Fruit fly (Drosophila melanogaster) whole organism, embryonic: ENCODE data around the gene Irbp.

Experiments used
- CG10366 ChIP-seq: fragments of 200-800 bp; sonication (Bioruptor generic); IDR thresholded peaks from 2 replicates; pipeline ENCODE4 v1.3.6; 2022; ENCODE audit warnings: missing biosample characterization, missing genetic modification characterization
- CG11093 ChIP-seq: fragments of 200-800 bp; sonication (Bioruptor generic); IDR thresholded peaks from 3 replicates; pipeline ENCODE4 v1.3.6; 2022; ENCODE audit warnings: missing biosample characterization, missing genetic modification characterization
- CG11504 ChIP-seq: fragments of 200-800 bp; sonication (Bioruptor generic); optimal IDR thresholded peaks from 3 replicates; lab custom pipeline; 2019; ENCODE audit warnings: missing biosample characterization, mild to moderate bottlenecking, missing genetic modification characterization, moderate library complexity
- CG11723 ChIP-seq: fragments of 200-800 bp; sonication (Bioruptor generic); optimal IDR thresholded peaks from 2 replicates; lab custom pipeline; 2017; ENCODE audit warnings: missing biosample characterization, mild to moderate bottlenecking, missing genetic modification characterization
- CG17186 ChIP-seq: fragments of 200-800 bp; sonication (Bioruptor generic); optimal IDR thresholded peaks from 3 replicates; lab custom pipeline; 2017; ENCODE audit warnings: missing biosample characterization, missing genetic modification reagents, missing genetic modification characterization
- CG17385 ChIP-seq: fragments of 200-800 bp; sonication (Bioruptor generic); optimal IDR thresholded peaks from 3 replicates; lab custom pipeline; 2018; ENCODE audit warnings: missing biosample characterization, mild to moderate bottlenecking, missing genetic modification characterization
- CG17829 ChIP-seq: fragments of 200-800 bp; optimal IDR thresholded peaks from 2 replicates; lab custom pipeline; 2019; ENCODE audit warnings: missing biosample characterization, mild to moderate bottlenecking, missing genetic modification characterization, moderate library complexity
- CG17912 ChIP-seq: fragments of 200-800 bp; sonication (Bioruptor generic); optimal IDR thresholded peaks from 2 replicates; lab custom pipeline; 2018; ENCODE audit warnings: missing biosample characterization, mild to moderate bottlenecking, missing genetic modification characterization
- CG2129 ChIP-seq: fragments of 200-800 bp; sonication (Bioruptor generic); IDR thresholded peaks from 2 replicates; pipeline ENCODE4 v1.3.6; 2022; ENCODE audit warnings: missing biosample characterization, missing genetic modification characterization; ENCODE audit not compliant: partially characterized antibody
- CG34376 ChIP-seq: fragments of 200-800 bp; sonication (Bioruptor generic); optimal IDR thresholded peaks from 2 replicates; lab custom pipeline; 2018; ENCODE audit warnings: missing biosample characterization, mild to moderate bottlenecking, missing genetic modification characterization
- CG42726 ChIP-seq: fragments of 200-800 bp; sonication (Bioruptor generic); IDR thresholded peaks from 2 replicates; pipeline ENCODE4 v1.3.6; 2022; ENCODE audit warnings: missing biosample characterization, missing genetic modification characterization; ENCODE audit not compliant: partially characterized antibody
- CG4854 ChIP-seq: fragments of 200-800 bp; sonication (Bioruptor generic); optimal IDR thresholded peaks from 2 replicates; lab custom pipeline; 2016; ENCODE audit warnings: missing biosample characterization, missing genetic modification characterization, inconsistent platforms
- CG6791 ChIP-seq: fragments of 200-800 bp; sonication (Bioruptor generic); IDR thresholded peaks from 3 replicates; pipeline ENCODE4 v1.3.6; 2022; ENCODE audit warnings: missing biosample characterization, missing genetic modification characterization; ENCODE audit not compliant: partially characterized antibody
- CG6854 ChIP-seq: fragments of 200-800 bp; sonication (Bioruptor generic); optimal IDR thresholded peaks from 3 replicates; lab custom pipeline; 2017; ENCODE audit warnings: missing biosample characterization, mild to moderate bottlenecking, missing genetic modification characterization
- CG8281 ChIP-seq: fragments of 200-800 bp; sonication (Bioruptor generic); optimal IDR thresholded peaks from 2 replicates; lab custom pipeline; 2018; ENCODE audit warnings: missing biosample characterization, mild to moderate bottlenecking, missing genetic modification characterization, moderate library complexity
- CG9727 ChIP-seq: fragments of 200-800 bp; sonication (Bioruptor generic); optimal IDR thresholded peaks from 3 replicates; lab custom pipeline; 2017; ENCODE audit warnings: missing biosample characterization, mild to moderate bottlenecking, missing genetic modification characterization
- Dbx ChIP-seq: fragments of 200-800 bp; sonication (Bioruptor generic); IDR thresholded peaks from 3 replicates; pipeline ENCODE4 v1.3.6; 2022; ENCODE audit warnings: missing biosample characterization, missing genetic modification characterization
- Dfd ChIP-seq, 2 experiments: fragments of >200 bp; optimal IDR thresholded peaks; 2 replicates each; lab custom pipeline; 2017; ENCODE audit warnings: missing biosample characterization in 2 of 2, missing genetic modification characterization in 2 of 2
- Fer3 ChIP-seq: fragments of 200-800 bp; sonication (Bioruptor generic); optimal IDR thresholded peaks from 2 replicates; lab custom pipeline; 2018; ENCODE audit warnings: missing biosample characterization, mild to moderate bottlenecking, missing genetic modification characterization, moderate library complexity
- H2.0 ChIP-seq: fragments of 200-800 bp; sonication (Bioruptor generic); IDR thresholded peaks from 2 replicates; pipeline ENCODE4 v1.3.6; 2022; ENCODE audit warnings: missing biosample characterization, missing genetic modification characterization
- MBD-R2 ChIP-seq: fragments of 200-800 bp; sonication (Bioruptor generic); IDR thresholded peaks from 2 replicates; pipeline ENCODE4 v1.3.6; 2022; ENCODE audit warnings: missing biosample characterization, missing genetic modification characterization
- Nf-YB ChIP-seq: fragments of 200-800 bp; sonication (Bioruptor generic); optimal IDR thresholded peaks from 3 replicates; lab custom pipeline; 2019; ENCODE audit warnings: missing biosample characterization, mild to moderate bottlenecking, missing genetic modification characterization, moderate library complexity
- Oli ChIP-seq: fragments of 200-800 bp; sonication (Bioruptor generic); optimal IDR thresholded peaks from 2 replicates; lab custom pipeline; 2018; ENCODE audit warnings: missing biosample characterization, mild to moderate bottlenecking, missing genetic modification characterization, moderate library complexity
- PHDP ChIP-seq: fragments of 200-800 bp; sonication (Bioruptor generic); optimal IDR thresholded peaks from 3 replicates; lab custom pipeline; 2018; ENCODE audit warnings: missing biosample characterization, mild to moderate bottlenecking, missing genetic modification characterization, moderate library complexity
- Pdp1 ChIP-seq, 2 experiments: fragments of 200-800 bp; sonication (Bioruptor generic); optimal IDR thresholded peaks; 3 replicates each; lab custom pipeline; 2016; ENCODE audit warnings: missing biosample characterization in 2 of 2, missing genetic modification characterization in 2 of 2, mild to moderate bottlenecking in 1 of 2, moderate library complexity in 1 of 2
- Poxn ChIP-seq: fragments of 200-800 bp; sonication (Bioruptor generic); IDR thresholded peaks from 2 replicates; pipeline ENCODE4 v1.3.6; 2022; ENCODE audit warnings: missing biosample characterization, missing genetic modification characterization
- Six4 ChIP-seq: fragments of 200-800 bp; sonication (Bioruptor generic); optimal IDR thresholded peaks from 2 replicates; lab custom pipeline; 2016; ENCODE audit warnings: missing biosample characterization, missing genetic modification characterization
- bcd ChIP-seq: fragments of 200-800 bp; sonication (Bioruptor generic); optimal IDR thresholded peaks from 2 replicates; lab custom pipeline; 2017; ENCODE audit warnings: missing biosample characterization, mild to moderate bottlenecking, missing genetic modification characterization
- ci ChIP-seq: fragments of 200-800 bp; sonication (Bioruptor generic); IDR thresholded peaks from 3 replicates; pipeline ENCODE4 v1.3.6; 2022; ENCODE audit warnings: missing biosample characterization, missing genetic modification characterization
- crol ChIP-seq: fragments of 200-800 bp; sonication (Bioruptor generic); IDR thresholded peaks from 2 replicates; pipeline ENCODE4 v1.3.6; 2022; ENCODE audit warnings: missing biosample characterization, missing genetic modification characterization
- dmrt11E ChIP-seq: fragments of 200-800 bp; sonication (Bioruptor generic); optimal IDR thresholded peaks from 3 replicates; lab custom pipeline; 2018; ENCODE audit warnings: missing biosample characterization, mild to moderate bottlenecking, missing genetic modification characterization, moderate library complexity
- dmrt99B ChIP-seq: fragments of 200-800 bp; sonication (Bioruptor generic); optimal IDR thresholded peaks from 2 replicates; lab custom pipeline; 2018; ENCODE audit warnings: missing biosample characterization, mild to moderate bottlenecking, missing genetic modification characterization, moderate library complexity
- exex ChIP-seq: fragments of 200-800 bp; sonication (Bioruptor generic); optimal IDR thresholded peaks from 4 replicates; lab custom pipeline; 2018; ENCODE audit warnings: missing biosample characterization, mild to moderate bottlenecking, missing genetic modification characterization, moderate library complexity
- ftz-f1 ChIP-seq: fragments of 200-800 bp; sonication (Bioruptor generic); optimal IDR thresholded peaks from 2 replicates; lab custom pipeline; 2016; ENCODE audit warnings: missing biosample characterization, missing genetic modification characterization
- fu2 ChIP-seq: fragments of 200-800 bp; sonication (Bioruptor generic); optimal IDR thresholded peaks from 2 replicates; lab custom pipeline; 2016; ENCODE audit warnings: missing biosample characterization, missing genetic modification characterization
- grn ChIP-seq: fragments of 200-800 bp; sonication (Bioruptor generic); optimal IDR thresholded peaks from 3 replicates; lab custom pipeline; 2017; ENCODE audit warnings: missing biosample characterization, missing genetic modification characterization
- klu ChIP-seq: fragments of 200-800 bp; sonication (Bioruptor generic); IDR thresholded peaks from 2 replicates; pipeline ENCODE4 v1.3.6; 2022; ENCODE audit warnings: missing biosample characterization, missing genetic modification characterization
- lab ChIP-seq: fragments of 200-800 bp; sonication (Bioruptor generic); optimal IDR thresholded peaks from 3 replicates; lab custom pipeline; 2017; ENCODE audit warnings: missing biosample characterization, missing genetic modification characterization, mild to moderate bottlenecking, moderate library complexity, missing genetic modification reagents
- lilli ChIP-seq: fragments of 200-800 bp; sonication (Bioruptor generic); optimal IDR thresholded peaks from 3 replicates; lab custom pipeline; 2016; ENCODE audit warnings: missing biosample characterization, missing genetic modification characterization
- mam ChIP-seq: fragments of 200-800 bp; sonication (Bioruptor generic); optimal IDR thresholded peaks from 3 replicates; lab custom pipeline; 2016; ENCODE audit warnings: missing biosample characterization, missing genetic modification characterization
- phol ChIP-seq: fragments of 200-800 bp; sonication (Bioruptor generic); optimal IDR thresholded peaks from 3 replicates; lab custom pipeline; 2018; ENCODE audit warnings: missing biosample characterization, mild to moderate bottlenecking, missing genetic modification characterization, moderate library complexity
- pum ChIP-seq: fragments of 200-800 bp; sonication (Bioruptor generic); optimal IDR thresholded peaks from 2 replicates; lab custom pipeline; 2016; ENCODE audit warnings: missing biosample characterization, missing genetic modification characterization
- sd ChIP-seq: fragments of 200-800 bp; sonication (Bioruptor generic); optimal IDR thresholded peaks from 3 replicates; lab custom pipeline; 2018; ENCODE audit warnings: missing biosample characterization, mild to moderate bottlenecking, missing genetic modification characterization, moderate library complexity
- sug ChIP-seq: fragments of 200-800 bp; optimal IDR thresholded peaks from 2 replicates; lab custom pipeline; 2019; ENCODE audit warnings: missing biosample characterization, mild to moderate bottlenecking, missing genetic modification characterization, moderate library complexity
- tio ChIP-seq: fragments of 200-800 bp; sonication (Bioruptor generic); optimal IDR thresholded peaks from 2 replicates; lab custom pipeline; 2017; ENCODE audit warnings: missing biosample characterization, missing genetic modification characterization, inconsistent platforms
- vnd ChIP-seq: fragments of 200-800 bp; sonication (Bioruptor generic); IDR thresholded peaks from 3 replicates; pipeline ENCODE4 v1.3.6; 2022; ENCODE audit warnings: missing biosample characterization, missing genetic modification characterization; ENCODE audit not compliant: partially characterized antibody
- zfh1 ChIP-seq: fragments of 200-800 bp; sonication (Bioruptor generic); IDR thresholded peaks from 3 replicates; pipeline ENCODE4 v1.3.6; 2022; ENCODE audit warnings: missing biosample characterization, missing genetic modification characterization

The Irbp gene

DNA sequence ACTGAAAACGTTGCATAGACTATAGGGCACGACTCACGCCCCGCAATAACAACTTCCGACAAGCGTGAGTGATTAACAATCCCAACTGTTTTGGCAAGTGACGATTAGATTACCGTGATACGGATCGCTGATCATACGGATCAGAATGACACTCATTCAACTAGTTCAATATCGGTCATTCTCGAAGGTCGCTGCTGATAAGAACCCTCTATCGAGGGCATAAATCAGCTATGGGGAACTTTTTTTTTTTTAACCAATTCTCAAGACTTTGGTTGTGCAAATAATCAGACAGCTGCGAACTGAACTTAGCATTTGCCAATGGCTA, 49.0 kb downstream of the Irbp start:
- TF ChIP-seq grn (peak; percentile 92), Fer3 (tag; lab: Kevin White, UChicago) (no peak), H2.0 (GFP tag; lab: Robert Waterston, UW) (no peak), CG2129 (GFP tag; lab: Robert Waterston, UW) (no peak), CG42726 (GFP tag; lab: Robert Waterston, UW) (no peak), CG6854 (GFP tag; lab: Kevin White, UChicago) (no peak), CG6791 (GFP tag; lab: Robert Waterston, UW) (no peak), dmrt11E (tag; lab: Kevin White, UChicago) (no peak), ci (GFP tag; lab: Robert Waterston, UW) (no peak), CG10366 (GFP tag; lab: Robert Waterston, UW) (no peak), CG17912 (GFP tag; lab: Kevin White, UChicago) (no peak), klu (GFP tag; lab: Robert Waterston, UW) (0 out of 2 replicates have a peak, but pooled peaks have one; percentile 4), CG17829 (tag; lab: Kevin White, UChicago) (no peak), Six4 (GFP tag; lab: Kevin White, UChicago) (no peak), Dfd (GFP tag; optimal IDR thresholded peaks at IDR 0.05; lab: Kevin White, UChicago) (no peak), ftz-f1 (GFP tag; lab: Kevin White, UChicago) (peak; percentile 27), Nf-YB (GFP tag; lab: Kevin White, UChicago) (no peak), sug (peak; percentile 40), vnd (GFP tag; lab: Robert Waterston, UW) (0 out of 3 replicates have a peak, but pooled peaks have one; percentile 23), CG34376 (GFP tag; lab: Kevin White, UChicago) (peak; percentile 28), exex (tag; lab: Kevin White, UChicago) (peak; percentile 65), pum (GFP tag; lab: Kevin White, UChicago) (no peak)
- TF ChIP-seq, all 482 proteins: peak for 7

DNA sequence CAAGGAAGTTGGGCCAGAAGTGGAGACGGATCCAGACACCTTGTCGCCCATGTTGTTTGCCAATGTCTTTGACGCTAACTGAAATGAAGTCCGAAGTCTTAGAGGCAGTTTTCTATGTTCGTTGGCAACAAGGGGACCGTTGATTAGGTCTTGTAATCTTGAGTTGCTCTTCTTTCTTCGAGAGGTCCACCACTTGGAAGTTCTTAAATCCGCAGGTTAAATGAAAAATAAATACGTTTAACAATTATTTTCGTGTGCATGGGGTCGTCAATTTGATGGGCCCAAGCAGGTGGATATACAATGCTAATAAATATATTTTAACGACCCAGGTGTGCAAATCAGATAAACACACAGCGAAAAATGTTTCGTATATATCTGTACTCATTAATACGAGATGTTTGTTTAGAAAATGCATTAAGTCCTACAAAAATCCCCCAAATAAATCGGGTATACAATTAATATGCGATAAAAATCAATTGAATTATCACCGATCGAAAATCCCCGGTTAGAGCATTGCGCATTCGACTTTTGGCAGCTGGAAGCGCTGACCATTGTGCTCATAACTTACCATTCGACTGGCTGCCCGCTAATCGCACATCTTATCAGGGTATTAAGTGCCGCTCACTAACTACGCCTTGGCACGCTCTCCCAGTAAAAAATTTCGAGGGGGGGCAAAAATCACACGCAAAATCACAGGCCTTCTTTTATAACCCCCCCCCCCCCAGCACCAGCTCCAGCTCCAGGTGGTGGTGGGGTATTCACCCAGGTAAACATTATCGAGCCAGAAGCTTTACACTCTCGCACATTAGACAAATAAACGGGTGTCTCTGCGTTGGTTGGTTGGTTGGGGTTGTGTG, 50.9 kb downstream of the Irbp start, which contains the start of gene PGRP-LB:
Gene PGRP-LB, minus strand, starts transcription at position 51 of the 857 bp plus-strand sequence.
- TF ChIP-seq lilli (GFP tag; lab: Kevin White, UChicago) (peak; percentile 44), bcd (peak; percentile 9), fu2 (peak; percentile 12), CG11504 (tag; lab: Kevin White, UChicago) (peak; percentile 45), tio (GFP tag; lab: Kevin White, UChicago) (peak; percentile 9), CG8281 (tag; lab: Kevin White, UChicago) (no peak), crol (peak; percentile 95), MBD-R2 (GFP tag; lab: Robert Waterston, UW) (0 out of 2 replicates have a peak, but pooled peaks have one; percentile 13), mam (GFP tag; lab: Kevin White, UChicago) (peak; percentile 36), sd (tag; lab: Kevin White, UChicago) (peak; percentile 54), Pdp1 (GFP tag; optimal IDR thresholded peaks at IDR 0.05; lab: Kevin White, UChicago) (peak in 1 of 2 experiments; percentile 49), lab (GFP tag; lab: Kevin White, UChicago) (peak; percentile 32), Poxn (no peak), dmrt99B (tag; lab: Kevin White, UChicago) (peak; percentile 10), CG42726 (GFP tag; lab: Robert Waterston, UW) (no peak), CG4854 (no peak), zfh1 (no peak), CG11093 (0 out of 3 replicates have a peak, but pooled peaks have one; percentile 33), CG9727 (GFP tag; lab: Kevin White, UChicago) (peak; percentile 27), CG17186 (GFP tag; lab: Kevin White, UChicago) (no peak), phol (tag; lab: Kevin White, UChicago) (peak; percentile 7), CG11723 (GFP tag; lab: Kevin White, UChicago) (no peak), Dbx (GFP tag; lab: Robert Waterston, UW) (0 out of 3 replicates have a peak, but pooled peaks have one; percentile 50), Oli (tag; lab: Kevin White, UChicago) (peak; percentile 12), PHDP (tag; lab: Kevin White, UChicago) (peak; percentile 2), CG17385 (GFP tag; lab: Kevin White, UChicago) (peak; percentile 11)
